Worm (Caenorhabditis elegans) whole organism, L4/young adult: ENCODE results near the gene gadr-4.

Source experiments
- W03F9.2 ChIP-seq: fragments of 150-350 bp; optimal IDR thresholded peaks from 2 replicates; lab custom pipeline; 2014; ENCODE audit warnings: missing biosample characterization, missing genetic modification characterization
- dao-5 ChIP-seq: sonication (generic microtip); optimal IDR thresholded peaks from 2 replicates; lab custom pipeline; 2016; ENCODE audit warnings: missing genotype, missing genetic modification characterization, moderate library complexity, missing compliant biosample characterization
- him-1 ChIP-seq: sonication (generic microtip); optimal IDR thresholded peaks from 2 replicates; lab custom pipeline; 2016; ENCODE audit warnings: missing genotype, missing genetic modification reagents, missing genetic modification characterization, missing compliant biosample characterization

gadr-4 gene

DNA sequence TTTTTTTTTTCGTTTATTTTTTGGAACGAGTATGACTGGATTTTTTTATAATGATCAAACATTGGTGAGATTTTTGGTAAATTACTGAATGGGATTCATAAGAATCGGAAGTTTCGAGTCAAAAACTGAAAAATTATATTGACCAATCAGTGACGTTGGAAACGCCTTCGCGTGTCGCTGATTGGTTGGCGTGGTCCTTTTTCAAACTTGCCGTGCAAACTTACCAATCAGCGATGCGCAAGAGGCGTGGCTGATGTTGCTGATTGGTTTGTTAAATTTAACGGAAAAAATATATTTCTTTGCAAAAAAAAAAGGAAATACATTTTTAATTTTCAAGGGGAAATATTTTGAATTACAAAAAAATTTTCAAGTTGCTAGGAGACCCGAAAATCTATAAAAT lies 12.3 kb upstream of the gadr-4 start:
- no peak for TF ChIP-seq him-1 (tag; lab: Kevin White, UChicago)
- TF ChIP-seq W03F9.2 (tag; lab: Kevin White, UChicago), result no peak
- TF ChIP-seq dao-5 (tag; lab: Kevin White, UChicago), result no peak

DNA sequence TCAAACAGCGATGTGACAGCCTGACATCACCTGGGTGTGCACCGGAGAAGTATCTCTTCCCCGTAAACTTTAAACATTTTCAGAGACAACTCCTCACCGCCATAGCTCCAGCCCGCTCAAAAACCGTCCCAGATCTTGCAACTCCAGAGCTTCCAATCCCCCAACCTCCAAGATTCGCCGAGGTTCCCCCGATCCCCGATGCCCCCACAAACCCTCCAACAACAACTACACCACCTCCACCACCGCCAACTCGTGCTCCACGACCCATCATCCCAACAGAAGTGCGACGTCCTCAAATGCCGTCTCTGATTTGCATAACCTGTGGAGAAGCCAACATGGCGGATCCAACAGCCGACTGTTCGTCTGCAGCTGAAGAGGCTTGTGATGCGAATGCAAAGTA lies 8.7 kb upstream of the gadr-4 start:
- TF ChIP-seq dao-5 (tag; lab: Kevin White, UChicago) (no peak), W03F9.2 (tag; lab: Kevin White, UChicago) (no peak), him-1 (tag; lab: Kevin White, UChicago) (no peak)

DNA sequence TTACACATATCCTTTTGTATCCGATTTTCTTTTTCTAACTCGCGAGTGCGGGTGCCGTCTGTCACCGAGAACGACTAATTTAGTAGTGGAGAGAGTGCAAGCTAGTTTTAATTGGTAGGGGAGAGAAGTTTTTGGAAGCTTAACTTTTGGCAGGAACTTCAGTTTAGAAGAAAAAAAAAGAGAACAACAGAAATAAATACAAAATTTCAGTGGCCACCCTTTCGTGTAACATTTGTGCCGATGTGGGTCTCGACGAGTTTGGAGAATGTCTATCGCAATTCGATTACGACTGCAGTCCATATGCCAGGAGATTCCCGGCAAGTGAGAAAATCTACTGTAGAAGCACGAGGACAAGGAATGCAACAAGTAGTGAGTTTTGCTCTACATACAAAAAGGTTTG lies 5.8 kb upstream of the gadr-4 start:
- TF ChIP-seq him-1 (tag; lab: Kevin White, UChicago) (no peak), dao-5 (tag; lab: Kevin White, UChicago) (no peak)

DNA sequence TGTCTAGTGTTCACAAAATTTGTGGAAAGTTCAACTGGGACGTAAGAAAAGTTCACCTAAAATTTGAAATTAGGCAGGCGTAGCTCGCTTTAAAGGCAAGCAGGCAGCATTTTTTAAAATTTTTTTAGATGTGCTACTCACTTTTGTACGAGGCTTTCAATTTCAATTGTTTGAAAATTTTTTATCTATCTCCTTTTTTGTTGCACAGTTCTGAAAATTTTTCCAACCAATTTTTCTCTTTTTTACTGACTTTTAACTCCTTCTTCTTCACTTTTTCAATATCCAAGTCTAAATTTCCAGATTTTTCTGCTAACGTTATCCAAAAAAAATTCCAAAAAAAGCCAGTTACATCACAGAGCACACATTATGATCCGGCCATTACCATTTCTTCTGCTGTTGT lies 4.9 kb upstream of the gadr-4 start, which contains the start of gene W06A11.1:
TSS of gene W06A11.1 (plus strand) at position 301 of the 400 bp plus-strand sequence.
- TF ChIP-seq him-1 (tag; lab: Kevin White, UChicago) (no peak), W03F9.2 (tag; lab: Kevin White, UChicago) (no peak), dao-5 (tag; lab: Kevin White, UChicago) (no peak)

DNA sequence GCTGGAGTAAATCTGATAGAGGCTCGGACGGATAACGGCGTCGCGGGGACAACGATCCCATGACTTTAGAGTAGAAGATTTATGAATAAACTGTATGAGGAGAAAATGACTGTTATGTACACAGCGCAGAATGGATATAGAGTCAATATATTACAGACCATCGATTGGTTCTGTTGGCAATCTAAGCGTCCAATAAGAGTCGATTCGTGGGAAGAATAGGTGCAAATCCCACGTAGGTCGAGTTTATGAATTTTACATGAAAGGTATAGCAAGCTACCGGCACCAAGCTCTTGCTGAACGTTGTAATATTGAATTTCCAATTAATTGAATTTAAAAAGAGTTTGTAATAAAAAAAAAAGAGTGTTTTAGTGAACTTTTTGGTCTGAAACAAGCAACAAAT lies 1.6 kb upstream of the gadr-4 start, which contains the start of gene fbxb-118:
TSS of gene fbxb-118 (minus strand) at position 101 of the 400 bp plus-strand sequence.
- TF ChIP-seq W03F9.2 (tag; lab: Kevin White, UChicago), result no peak
- no peak for TF ChIP-seq him-1 (tag; lab: Kevin White, UChicago)
- TF ChIP-seq dao-5 (tag; lab: Kevin White, UChicago), result no peak

DNA sequence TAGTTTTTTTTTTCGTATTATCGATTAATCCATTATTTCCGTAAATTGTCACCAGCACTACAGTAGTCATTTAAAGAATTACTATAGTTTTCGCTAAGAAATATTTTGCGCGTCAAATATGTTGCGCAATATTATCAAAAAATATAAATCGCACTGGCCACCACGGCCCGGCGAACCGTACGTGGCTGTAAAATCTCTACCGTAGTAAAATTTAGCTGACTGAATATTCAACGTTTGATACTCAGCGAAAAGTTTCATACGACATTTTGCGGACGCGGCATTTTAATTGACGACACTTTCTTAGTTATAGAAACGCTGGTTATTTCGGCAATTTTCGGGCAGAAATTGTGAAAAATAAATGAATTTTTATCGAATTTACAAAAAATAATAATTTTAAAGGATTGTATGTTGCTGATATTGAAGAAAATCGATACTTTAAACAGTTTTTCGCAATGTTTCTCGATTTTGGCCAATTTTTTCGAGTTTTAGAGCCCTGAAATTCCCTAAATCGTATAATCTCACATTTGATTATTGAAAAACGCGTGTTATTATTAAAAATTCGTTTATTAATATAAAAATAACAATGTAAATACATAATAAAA lies 14.4 kb downstream of the gadr-4 start:
- peak; percentile 12 for TF ChIP-seq him-1 (tag; lab: Kevin White, UChicago)

DNA sequence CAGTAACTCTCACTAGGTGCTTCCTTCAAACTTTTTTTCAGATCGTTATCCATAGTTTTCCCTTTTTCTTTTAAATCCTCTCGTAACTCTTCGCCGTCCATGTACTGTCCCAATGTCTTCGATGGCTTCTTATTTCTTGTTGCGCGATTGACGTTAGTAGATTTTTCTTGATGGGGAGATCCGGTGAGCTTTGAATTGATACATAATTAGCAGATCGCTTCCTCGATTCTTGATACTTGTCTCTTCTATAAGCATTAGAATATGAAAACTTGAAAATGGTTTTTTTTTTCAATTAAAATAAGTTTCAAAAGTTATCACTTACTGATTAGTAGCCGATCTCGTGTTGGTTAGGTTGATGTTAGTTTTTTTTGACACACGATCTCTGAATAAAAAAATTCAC lies 17.0 kb downstream of the gadr-4 start, which contains the start of gene K07D4.2:
TSS of gene K07D4.2 (minus strand) at position 101 of the 400 bp plus-strand sequence.
- TF ChIP-seq him-1 (tag; lab: Kevin White, UChicago) (no peak), dao-5 (tag; lab: Kevin White, UChicago) (no peak), W03F9.2 (tag; lab: Kevin White, UChicago) (no peak)

DNA sequence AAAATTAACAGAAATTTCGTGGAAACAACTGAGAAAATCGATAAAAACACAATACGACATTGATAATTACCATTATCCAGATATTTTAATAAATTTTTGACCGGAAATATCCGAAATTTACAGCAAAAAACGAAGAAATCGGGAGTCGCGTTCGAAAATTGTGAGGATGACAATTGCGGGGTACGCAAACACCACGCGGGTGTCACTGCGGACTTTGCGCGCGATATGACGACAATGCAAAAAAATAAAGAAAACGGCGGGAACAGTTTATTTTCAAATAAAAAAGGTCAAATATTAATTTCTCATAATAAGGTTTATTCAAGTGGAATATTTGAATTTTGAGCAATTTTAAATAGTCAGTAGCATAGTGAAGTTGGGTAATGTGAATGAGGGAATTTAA lies 18.0 kb downstream of the gadr-4 start, which contains the start of gene rpn-11:
TSS of gene rpn-11 (minus strand) at position 198 of the 400 bp plus-strand sequence.
- TF ChIP-seq W03F9.2 (tag; lab: Kevin White, UChicago) (peak; percentile 68), dao-5 (tag; lab: Kevin White, UChicago) (no peak), him-1 (tag; lab: Kevin White, UChicago) (peak; percentile 47)

DNA sequence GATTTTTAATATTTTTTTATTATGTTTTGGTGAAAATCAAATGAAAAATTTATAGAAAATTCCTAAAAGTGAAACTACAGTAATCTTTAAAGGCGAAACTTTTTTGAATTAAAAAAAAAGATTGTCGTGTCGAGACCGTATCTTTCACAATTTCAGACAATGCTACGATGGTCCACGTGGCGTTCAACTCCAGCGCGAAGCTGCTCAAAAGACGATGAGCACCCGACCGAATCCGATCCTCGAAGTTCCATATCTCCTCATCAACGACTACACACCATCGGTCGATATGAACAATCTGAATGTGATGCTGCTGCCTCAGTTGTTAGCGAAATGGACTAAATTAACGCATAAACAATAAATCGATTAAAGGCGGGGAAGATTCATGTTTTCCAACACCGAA lies 19.7 kb downstream of the gadr-4 start:
- TF ChIP-seq dao-5 (tag; lab: Kevin White, UChicago), result no peak
- no peak for TF ChIP-seq W03F9.2 (tag; lab: Kevin White, UChicago)
- no peak for TF ChIP-seq him-1 (tag; lab: Kevin White, UChicago)

DNA sequence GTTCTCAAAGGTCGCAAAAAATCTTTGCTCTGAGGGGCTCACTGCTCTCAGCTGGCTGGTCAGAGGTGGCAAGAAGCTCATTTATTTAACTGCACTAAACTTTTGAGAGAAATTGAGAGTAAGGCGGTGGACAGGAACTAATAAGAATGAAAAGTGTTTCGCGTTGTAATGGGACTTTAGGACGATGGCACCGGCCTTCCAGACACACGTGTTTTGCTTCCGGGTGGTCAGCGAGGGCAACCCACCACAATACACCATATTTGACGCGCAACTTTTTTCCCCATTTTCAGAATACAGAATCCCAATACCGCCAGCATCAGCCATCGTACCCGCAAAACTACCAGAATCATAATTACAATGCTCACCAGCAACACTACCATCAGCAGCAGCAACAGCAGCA lies 22.3 kb downstream of the gadr-4 start:
- TF ChIP-seq W03F9.2 (tag; lab: Kevin White, UChicago) (no peak), dao-5 (tag; lab: Kevin White, UChicago) (no peak), him-1 (tag; lab: Kevin White, UChicago) (no peak)

DNA sequence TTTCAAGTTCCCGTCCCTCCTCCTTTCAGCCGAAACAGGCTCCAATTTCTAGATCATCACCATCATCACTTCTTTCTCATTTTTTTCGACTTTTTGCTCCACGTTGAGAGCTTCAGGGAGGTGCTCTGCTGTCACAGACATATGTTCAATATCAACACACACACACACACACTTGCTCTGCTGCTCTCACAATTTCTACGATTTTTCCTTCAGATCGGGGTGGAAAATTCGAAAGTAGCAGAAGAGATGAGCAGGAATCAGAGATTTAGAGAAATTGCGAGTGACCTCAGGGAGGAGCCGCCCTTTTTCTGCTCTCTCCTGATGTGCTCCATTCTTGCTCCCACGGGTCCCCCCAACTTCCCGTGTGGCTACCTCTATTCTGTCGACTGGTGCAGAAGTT lies 23.8 kb downstream of the gadr-4 start, which contains the start of gene pqn-48:
TSS of gene pqn-48 (plus strand) at position 344 of the 400 bp plus-strand sequence.
- TF ChIP-seq dao-5 (tag; lab: Kevin White, UChicago), result no peak
- no peak for TF ChIP-seq W03F9.2 (tag; lab: Kevin White, UChicago)
- TF ChIP-seq him-1 (tag; lab: Kevin White, UChicago), result no peak

DNA sequence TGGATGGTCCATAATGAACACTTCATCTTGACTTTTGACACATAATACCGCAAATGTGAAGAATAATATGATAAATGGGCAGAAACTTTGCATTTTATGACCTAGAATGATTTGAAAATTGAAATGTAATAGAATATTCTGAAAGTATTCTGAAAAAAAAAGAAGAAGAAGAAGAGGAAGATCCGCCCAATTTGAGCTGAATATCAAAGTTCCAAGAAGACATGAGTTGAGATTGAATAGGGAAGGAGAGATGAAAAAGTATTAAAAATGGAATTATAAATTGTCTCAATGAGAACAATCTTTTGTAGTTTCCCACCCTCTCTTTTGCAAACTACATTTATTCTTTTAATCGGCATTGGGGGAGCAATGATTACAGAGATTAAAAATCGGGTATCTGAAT lies 30.1 kb downstream of the gadr-4 start, which contains the start of gene K07D4.4:
TSS of gene K07D4.4 (minus strand) at position 101 of the 400 bp plus-strand sequence.
- TF ChIP-seq dao-5 (tag; lab: Kevin White, UChicago) (no peak), W03F9.2 (tag; lab: Kevin White, UChicago) (no peak), him-1 (tag; lab: Kevin White, UChicago) (no peak)

DNA sequence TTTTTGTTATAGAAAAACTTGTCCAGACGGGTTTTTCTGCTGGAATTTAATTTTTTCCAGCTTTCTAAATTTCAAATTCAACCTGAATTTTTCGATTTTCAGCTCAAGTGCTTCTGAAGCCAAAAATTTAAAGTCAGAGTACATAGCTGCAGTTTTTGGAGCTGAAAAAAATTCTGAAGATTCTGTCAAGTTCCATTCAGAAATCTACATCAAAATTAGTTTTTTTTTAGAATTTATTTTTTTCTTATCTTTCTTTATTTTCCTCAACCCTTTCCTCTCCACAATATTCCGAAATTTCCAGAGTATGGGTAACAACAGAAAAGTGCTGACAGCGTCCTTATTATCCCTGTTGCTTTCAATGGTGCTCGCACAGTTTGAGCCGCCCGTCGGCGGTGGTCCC lies 34.1 kb downstream of the gadr-4 start, which contains the start of gene K07D4.9:
TSS of gene K07D4.9 (plus strand) at position 301 of the 400 bp plus-strand sequence.
- TF ChIP-seq him-1 (tag; lab: Kevin White, UChicago) (no peak), dao-5 (tag; lab: Kevin White, UChicago) (no peak), W03F9.2 (tag; lab: Kevin White, UChicago) (no peak)

DNA sequence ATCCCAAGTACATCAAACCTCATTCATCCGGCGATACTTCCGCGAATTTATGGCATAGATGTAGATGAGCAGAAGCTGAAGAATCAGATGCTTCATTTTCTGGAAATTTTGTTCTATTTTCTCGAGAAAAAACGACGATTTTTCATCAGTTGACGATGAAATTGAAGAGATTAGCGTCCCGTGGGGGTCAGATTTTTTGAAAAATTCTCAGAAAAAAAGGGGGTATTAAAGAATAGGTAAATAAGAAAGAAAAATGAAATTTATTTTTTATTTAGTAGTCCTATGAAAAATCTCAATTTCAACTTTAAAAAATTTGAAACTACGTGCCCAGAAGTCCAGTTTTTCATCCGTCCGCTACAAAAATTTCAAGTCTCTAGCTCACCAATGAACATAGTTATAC lies 36.9 kb downstream of the gadr-4 start, which contains the start of gene K07D4.5:
TSS of gene K07D4.5 (minus strand) at position 101 of the 400 bp plus-strand sequence.
- TF ChIP-seq W03F9.2 (tag; lab: Kevin White, UChicago) (no peak), him-1 (tag; lab: Kevin White, UChicago) (no peak), dao-5 (tag; lab: Kevin White, UChicago) (no peak)
